Fruit fly (Drosophila melanogaster) whole organism, embryonic: Measurements from ENCODE around the gene CG33647.
A peak's percentile ranks its signal among the peaks of the same experiment; 100 is the strongest.

Experiments used
- ATbp ChIP-seq: fragments of 200-800 bp; sonication (Bioruptor generic); optimal IDR thresholded peaks from 2 replicates; lab custom pipeline; 2017; ENCODE audit warnings: missing biosample characterization, mild to moderate bottlenecking, missing genetic modification characterization, missing genetic modification reagents
- Awh ChIP-seq: fragments of 200-800 bp; sonication (Bioruptor generic); IDR thresholded peaks from 2 replicates; pipeline ENCODE4, ENCODE4 v1.3.6; 2022; ENCODE audit warnings: missing biosample characterization, missing genetic modification characterization
- Blimp-1 ChIP-seq: fragments of 200-800 bp; sonication (Bioruptor generic); optimal IDR thresholded peaks from 3 replicates; lab custom pipeline; 2018; ENCODE audit warnings: missing biosample characterization, missing genetic modification characterization, mild to moderate bottlenecking, moderate library complexity, missing genetic modification reagents
- CG10267 ChIP-seq: fragments of 200-800 bp; sonication (Bioruptor generic); optimal IDR thresholded peaks from 2 replicates; lab custom pipeline; 2018; ENCODE audit warnings: missing biosample characterization, mild to moderate bottlenecking, missing genetic modification characterization, moderate library complexity
- CG10979 ChIP-seq: fragments of 200-800 bp; sonication (Bioruptor generic); optimal IDR thresholded peaks from 2 replicates; lab custom pipeline; 2018; ENCODE audit warnings: missing biosample characterization, mild to moderate bottlenecking, missing genetic modification characterization, moderate library complexity
- CG11247 ChIP-seq: fragments of 200-800 bp; sonication (Bioruptor generic); IDR thresholded peaks from 2 replicates; pipeline ENCODE4 v1.3.6; 2022; ENCODE audit warnings: missing biosample characterization, missing genetic modification characterization
- CG12391 ChIP-seq: fragments of 200-800 bp; sonication (Bioruptor generic); optimal IDR thresholded peaks from 3 replicates; lab custom pipeline; 2018; ENCODE audit warnings: missing biosample characterization, mild to moderate bottlenecking, missing genetic modification characterization, moderate library complexity
- CG14014 ChIP-seq: fragments of 200-800 bp; sonication (Bioruptor generic); IDR thresholded peaks from 2 replicates; pipeline ENCODE4 v1.3.6; 2022; ENCODE audit warnings: missing biosample characterization, missing genetic modification characterization
- CG14050 ChIP-seq: fragments of 200-800 bp; sonication (Bioruptor generic); IDR thresholded peaks from 3 replicates; pipeline ENCODE4 v1.3.6; 2022; ENCODE audit warnings: missing biosample characterization, missing genetic modification characterization
- CG14667 ChIP-seq: fragments of 200-800 bp; sonication (Bioruptor generic); IDR thresholded peaks from 2 replicates; pipeline ENCODE4 v1.3.6; 2022; ENCODE audit warnings: missing biosample characterization, missing genetic modification characterization
- CG14860 ChIP-seq: fragments of 200-800 bp; sonication (Bioruptor generic); IDR thresholded peaks from 3 replicates; pipeline ENCODE4 v1.3.6; 2022; ENCODE audit warnings: missing biosample characterization, missing genetic modification characterization; ENCODE audit not compliant: partially characterized antibody
- CG14965 ChIP-seq: fragments of 200-800 bp; sonication (Bioruptor generic); optimal IDR thresholded peaks from 2 replicates; lab custom pipeline; 2016; ENCODE audit warnings: missing biosample characterization, missing genetic modification characterization, borderline replicate concordance
- CG17359 ChIP-seq: fragments of 200-800 bp; sonication (Bioruptor generic); optimal IDR thresholded peaks from 3 replicates; lab custom pipeline; 2018; ENCODE audit warnings: missing biosample characterization, mild to moderate bottlenecking, missing genetic modification characterization, moderate library complexity
- CG33213 ChIP-seq: fragments of 200-800 bp; sonication (Bioruptor generic); optimal IDR thresholded peaks from 3 replicates; lab custom pipeline; 2016; ENCODE audit warnings: missing biosample characterization, missing genetic modification characterization
- CG33557 ChIP-seq: fragments of 200-800 bp; sonication (Bioruptor generic); optimal IDR thresholded peaks from 2 replicates; lab custom pipeline; 2019; ENCODE audit warnings: missing biosample characterization, mild to moderate bottlenecking, missing genetic modification characterization, moderate library complexity
- CG34376 ChIP-seq: fragments of 200-800 bp; sonication (Bioruptor generic); optimal IDR thresholded peaks from 2 replicates; lab custom pipeline; 2018; ENCODE audit warnings: missing biosample characterization, mild to moderate bottlenecking, missing genetic modification characterization
- CG5180 ChIP-seq: fragments of 200-800 bp; sonication (Bioruptor generic); optimal IDR thresholded peaks from 3 replicates; lab custom pipeline; 2017; ENCODE audit warnings: missing biosample characterization, missing genetic modification characterization, mild to moderate bottlenecking, moderate library complexity, missing genetic modification reagents
- CG6254 ChIP-seq: fragments of 200-800 bp; sonication (Bioruptor generic); optimal IDR thresholded peaks from 3 replicates; lab custom pipeline; 2017; ENCODE audit warnings: mild to moderate bottlenecking, missing biosample characterization, missing genetic modification reagents, missing genetic modification characterization
- CG6765 ChIP-seq: fragments of 200-800 bp; sonication (Bioruptor generic); optimal IDR thresholded peaks from 3 replicates; lab custom pipeline; 2017; ENCODE audit warnings: missing biosample characterization, mild to moderate bottlenecking, missing genetic modification characterization
- CG7372 ChIP-seq: fragments of 200-800 bp; sonication (Bioruptor generic); IDR thresholded peaks from 2 replicates; pipeline ENCODE4 v1.3.6; 2022; ENCODE audit warnings: missing biosample characterization, missing genetic modification characterization
- CG7839 ChIP-seq: fragments of 200-800 bp; sonication (Bioruptor generic); optimal IDR thresholded peaks from 3 replicates; lab custom pipeline; 2018; ENCODE audit warnings: missing biosample characterization, mild to moderate bottlenecking, missing genetic modification characterization, moderate library complexity
- CG7963 ChIP-seq: fragments of 200-800 bp; sonication (Bioruptor generic); IDR thresholded peaks from 3 replicates; pipeline ENCODE4 v1.3.6; 2022; ENCODE audit warnings: missing biosample characterization, missing genetic modification characterization; ENCODE audit not compliant: partially characterized antibody
- CG7987 ChIP-seq: fragments of 200-800 bp; sonication (Bioruptor generic); optimal IDR thresholded peaks from 2 replicates; lab custom pipeline; 2018; ENCODE audit warnings: missing biosample characterization, mild to moderate bottlenecking, missing genetic modification characterization, moderate library complexity
- CoRest ChIP-seq: fragments of 200-800 bp; sonication (Bioruptor generic); optimal IDR thresholded peaks from 3 replicates; lab custom pipeline; 2018; ENCODE audit warnings: missing biosample characterization, mild to moderate bottlenecking, missing genetic modification characterization, moderate library complexity
- D19A ChIP-seq: fragments of 200-800 bp; optimal IDR thresholded peaks from 3 replicates; lab custom pipeline; 2019; ENCODE audit warnings: missing biosample characterization, mild to moderate bottlenecking, missing genetic modification characterization, moderate library complexity
- D19B ChIP-seq: fragments of 200-800 bp; sonication (Bioruptor generic); optimal IDR thresholded peaks from 2 replicates; lab custom pipeline; 2017; ENCODE audit warnings: missing biosample characterization, mild to moderate bottlenecking, missing genetic modification characterization
- Dfd ChIP-seq, 2 experiments: fragments of >200 bp; optimal IDR thresholded peaks; 2 replicates each; lab custom pipeline; 2017; ENCODE audit warnings: missing biosample characterization in 2 of 2, missing genetic modification characterization in 2 of 2
- Dip2 ChIP-seq: fragments of 200-800 bp; sonication (Bioruptor generic); IDR thresholded peaks from 2 replicates; pipeline ENCODE4 v1.3.6; 2022; ENCODE audit warnings: missing biosample characterization, missing genetic modification characterization
- Fer3 ChIP-seq: fragments of 200-800 bp; sonication (Bioruptor generic); optimal IDR thresholded peaks from 2 replicates; lab custom pipeline; 2018; ENCODE audit warnings: missing biosample characterization, mild to moderate bottlenecking, missing genetic modification characterization, moderate library complexity
- Hr78 ChIP-seq, 2 experiments: fragments of 200-800 bp in 1 of 2; fragments of >200 bp in 1 of 2; sonication (Bioruptor generic) in 1 of 2; optimal IDR thresholded peaks; 2 replicates each; lab custom pipeline; 2017 to 2019; ENCODE audit warnings: missing biosample characterization in 2 of 2, missing genetic modification characterization in 2 of 2, mild to moderate bottlenecking in 1 of 2, moderate library complexity in 1 of 2
- Meics ChIP-seq: fragments of 200-800 bp; sonication (Bioruptor generic); optimal IDR thresholded peaks from 2 replicates; lab custom pipeline; 2017; ENCODE audit warnings: missing biosample characterization, mild to moderate bottlenecking, missing genetic modification characterization
- Ravus ChIP-seq: fragments of 200-800 bp; sonication (Bioruptor generic); IDR thresholded peaks from 2 replicates; pipeline ENCODE4 v1.3.6; 2022; ENCODE audit warnings: missing biosample characterization, missing genetic modification characterization
- Sry-β ChIP-seq: fragments of 200-800 bp; sonication (Bioruptor generic); optimal IDR thresholded peaks from 2 replicates; lab custom pipeline; 2018; ENCODE audit warnings: missing biosample characterization, mild to moderate bottlenecking, missing genetic modification characterization, moderate library complexity
- Usf ChIP-seq: fragments of 200-800 bp; sonication (Bioruptor generic); optimal IDR thresholded peaks from 2 replicates; lab custom pipeline; 2017; ENCODE audit warnings: missing genotype, missing biosample characterization, missing genetic modification characterization
- abd-A ChIP-seq: fragments of 200-800 bp; sonication (Bioruptor generic); optimal IDR thresholded peaks from 3 replicates; lab custom pipeline; 2019; ENCODE audit warnings: missing biosample characterization, mild to moderate bottlenecking, missing genetic modification characterization, moderate library complexity
- az2 ChIP-seq: fragments of 200-800 bp; sonication (Bioruptor generic); optimal IDR thresholded peaks from 3 replicates; lab custom pipeline; 2016; ENCODE audit warnings: missing biosample characterization, missing genetic modification characterization
- cato ChIP-seq: fragments of 200-800 bp; sonication (Bioruptor generic); optimal IDR thresholded peaks from 2 replicates; lab custom pipeline; 2016; ENCODE audit warnings: missing biosample characterization, missing genetic modification characterization, borderline replicate concordance
- chn ChIP-seq: fragments of 200-800 bp; sonication (Bioruptor generic); optimal IDR thresholded peaks from 2 replicates; lab custom pipeline; 2016; ENCODE audit warnings: missing biosample characterization, missing genetic modification characterization
- disco-r ChIP-seq: fragments of 200-800 bp; sonication (Bioruptor generic); optimal IDR thresholded peaks from 2 replicates; lab custom pipeline; 2016; ENCODE audit warnings: missing biosample characterization, missing genetic modification characterization
- dmrt11E ChIP-seq: fragments of 200-800 bp; sonication (Bioruptor generic); optimal IDR thresholded peaks from 3 replicates; lab custom pipeline; 2018; ENCODE audit warnings: missing biosample characterization, mild to moderate bottlenecking, missing genetic modification characterization, moderate library complexity
- gfzf ChIP-seq: fragments of 200-800 bp; sonication (Bioruptor generic); optimal IDR thresholded peaks from 2 replicates; lab custom pipeline; 2016; ENCODE audit warnings: missing biosample characterization, mild to moderate bottlenecking, missing genetic modification characterization, moderate library complexity
- hb ChIP-seq: fragments of 200-800 bp; sonication (Bioruptor generic); IDR thresholded peaks from 3 replicates; pipeline ENCODE4 v1.3.6; 2022; ENCODE audit warnings: missing biosample characterization, missing genetic modification characterization; ENCODE audit not compliant: partially characterized antibody
- lbe ChIP-seq: fragments of 200-800 bp; sonication (Bioruptor generic); optimal IDR thresholded peaks from 2 replicates; lab custom pipeline; 2016; ENCODE audit warnings: missing biosample characterization, mild to moderate bottlenecking, missing genetic modification characterization
- luna ChIP-seq: fragments of 200-800 bp; sonication (Bioruptor generic); optimal IDR thresholded peaks from 2 replicates; lab custom pipeline; 2016; ENCODE audit warnings: missing biosample characterization, missing genetic modification characterization
- oc ChIP-seq: fragments of 200-800 bp; sonication (Bioruptor generic); optimal IDR thresholded peaks from 2 replicates; lab custom pipeline; 2018; ENCODE audit warnings: missing biosample characterization, mild to moderate bottlenecking, missing genetic modification characterization, moderate library complexity
- row ChIP-seq: fragments of 200-800 bp; sonication (Bioruptor generic); IDR thresholded peaks from 3 replicates; pipeline ENCODE4 v1.3.6; 2022; ENCODE audit warnings: missing biosample characterization, missing genetic modification characterization
- sqz ChIP-seq: fragments of 200-800 bp; sonication (Bioruptor generic); optimal IDR thresholded peaks from 3 replicates; lab custom pipeline; 2018; ENCODE audit warnings: missing biosample characterization, mild to moderate bottlenecking, missing genetic modification characterization
- tup ChIP-seq: fragments of 200-800 bp; sonication (Bioruptor generic); optimal IDR thresholded peaks from 2 replicates; lab custom pipeline; 2016; ENCODE audit warnings: missing biosample characterization, mild to moderate bottlenecking, missing genetic modification characterization, moderate library complexity
- unpg ChIP-seq: fragments of 200-800 bp; sonication (Bioruptor generic); optimal IDR thresholded peaks from 3 replicates; lab custom pipeline; 2018; ENCODE audit warnings: missing biosample characterization, mild to moderate bottlenecking, missing genetic modification characterization, moderate library complexity
- zf30C ChIP-seq: fragments of 200-800 bp; sonication (Bioruptor generic); optimal IDR thresholded peaks from 3 replicates; lab custom pipeline; 2018; ENCODE audit warnings: missing biosample characterization, mild to moderate bottlenecking, missing genetic modification characterization

CG33647 gene

DNA sequence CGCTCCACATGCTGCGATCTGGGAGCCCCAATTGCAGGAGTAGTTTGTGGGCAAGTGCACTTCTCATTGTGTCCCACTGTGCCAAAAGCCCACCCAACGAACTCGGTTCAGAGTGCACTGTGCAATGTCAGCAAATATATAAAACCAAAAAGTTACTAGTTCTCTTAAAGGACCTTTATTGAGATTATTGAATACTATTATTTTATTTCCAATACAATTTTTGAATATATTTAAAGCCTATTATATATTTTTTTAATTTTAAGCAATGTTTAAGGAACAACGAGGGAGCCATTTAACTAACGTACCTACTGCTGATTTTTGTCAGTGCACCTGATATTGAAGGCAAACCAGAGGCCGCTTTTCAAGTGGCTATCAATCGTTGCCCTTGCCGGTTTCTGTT, 48.7 kb upstream of the CG33647 start (continued):
- TF ChIP-seq chn (no peak), row (peak; percentile 18; the same call in 1 of the 3 replicates), CG10267 (peak; percentile 8), CG6254 (peak; percentile 40), Awh (GFP tag; lab: Robert Waterston, UW) (no peak), CG5180 (GFP tag; lab: Kevin White, UChicago) (no peak), Fer3 (no peak), CG7372 (GFP tag; lab: Robert Waterston, UW) (no peak), abd-A (tag; lab: Kevin White, UChicago) (no peak), disco-r (GFP tag; lab: Kevin White, UChicago) (no peak), CoRest (tag; lab: Kevin White, UChicago) (peak; percentile 21), oc (no peak), CG14050 (GFP tag; lab: Robert Waterston, UW) (no peak), zf30C (GFP tag; lab: Kevin White, UChicago) (peak; percentile 21), az2 (GFP tag; lab: Kevin White, UChicago) (peak; percentile 2), CG33557 (GFP tag; lab: Kevin White, UChicago) (no peak), ATbp (GFP tag; lab: Kevin White, UChicago) (peak; percentile 21), CG14014 (no peak), CG11247 (no peak), CG14965 (no peak), hb (GFP tag; lab: Robert Waterston, UW) (no peak), Dip2 (GFP tag; lab: Robert Waterston, UW) (no peak), CG10979 (peak; percentile 36), cato (GFP tag; lab: Kevin White, UChicago) (no peak), Usf (GFP tag; lab: Kevin White, UChicago) (no peak), Hr78 (GFP tag; optimal IDR thresholded peaks at IDR 0.05; lab: Kevin White, UChicago) (no peak), CG7987 (no peak), Meics (GFP tag; lab: Kevin White, UChicago) (no peak), D19B (no peak), CG14860 (GFP tag; lab: Robert Waterston, UW) (no peak), Blimp-1 (GFP tag; lab: Kevin White, UChicago) (peak; percentile 17), CG34376 (GFP tag; lab: Kevin White, UChicago) (no peak), Sry-β (no peak), sqz (GFP tag; lab: Kevin White, UChicago) (no peak), lbe (no peak), CG14667 (GFP tag; lab: Robert Waterston, UW) (no peak), dmrt11E (tag; lab: Kevin White, UChicago) (peak; percentile 58), luna (no peak), CG7963 (no peak), CG17359 (tag; lab: Kevin White, UChicago) (no peak), CG12391 (peak; percentile 36), Ravus (GFP tag; lab: Robert Waterston, UW) (no peak), D19A (tag; lab: Kevin White, UChicago) (peak; percentile 18), gfzf (GFP tag; lab: Kevin White, UChicago) (no peak), CG7839 (tag; lab: Kevin White, UChicago) (peak; percentile 22), tup (GFP tag; lab: Kevin White, UChicago) (no peak), unpg (peak; percentile 27), CG6765 (GFP tag; lab: Kevin White, UChicago) (no peak), Dfd (GFP tag; optimal IDR thresholded peaks at IDR 0.05; lab: Kevin White, UChicago) (no peak), CG33213 (GFP tag; lab: Kevin White, UChicago) (no peak)
